Fruit fly (Drosophila melanogaster) whole organism, embryonic: ENCODE measurements around the gene CG10702.
A peak's percentile ranks its signal among the peaks of the same experiment; 100 is the strongest.

Source experiments
- Adf1 ChIP-seq: fragments of 200-800 bp; sonication (Bioruptor generic); IDR thresholded peaks from 2 replicates; pipeline ENCODE4 v1.3.6; 2022; ENCODE audit warnings: missing biosample characterization, missing genetic modification characterization
- BtbVII ChIP-seq: fragments of 200-800 bp; sonication (Bioruptor generic); optimal IDR thresholded peaks from 3 replicates; lab custom pipeline; 2017; ENCODE audit warnings: missing biosample characterization, mild to moderate bottlenecking, missing genetic modification characterization
- Bteb2 ChIP-seq: fragments of 200-800 bp; sonication (Bioruptor generic); optimal IDR thresholded peaks from 2 replicates; lab custom pipeline; 2016; ENCODE audit warnings: missing biosample characterization, missing genetic modification characterization
- CG10267 ChIP-seq: fragments of 200-800 bp; sonication (Bioruptor generic); optimal IDR thresholded peaks from 2 replicates; lab custom pipeline; 2018; ENCODE audit warnings: missing biosample characterization, mild to moderate bottlenecking, missing genetic modification characterization, moderate library complexity
- CG10979 ChIP-seq: fragments of 200-800 bp; sonication (Bioruptor generic); optimal IDR thresholded peaks from 2 replicates; lab custom pipeline; 2018; ENCODE audit warnings: missing biosample characterization, mild to moderate bottlenecking, missing genetic modification characterization, moderate library complexity
- CG11456 ChIP-seq: fragments of 200-800 bp; sonication (Bioruptor generic); IDR thresholded peaks from 3 replicates; pipeline ENCODE4 v1.3.6; 2022; ENCODE audit warnings: missing biosample characterization, missing genetic modification characterization
- CG31388 ChIP-seq: fragments of 200-800 bp; sonication (Bioruptor generic); optimal IDR thresholded peaks from 2 replicates; lab custom pipeline; 2016; ENCODE audit warnings: missing biosample characterization, missing genetic modification characterization
- CG31441 ChIP-seq: fragments of 200-800 bp; sonication (Bioruptor generic); IDR thresholded peaks from 2 replicates; pipeline ENCODE4 v1.3.6; 2022; ENCODE audit warnings: missing biosample characterization, missing genetic modification characterization
- CG3407 ChIP-seq: fragments of 200-800 bp; sonication (Bioruptor generic); optimal IDR thresholded peaks from 2 replicates; lab custom pipeline; 2018; ENCODE audit warnings: missing biosample characterization, mild to moderate bottlenecking, missing genetic modification characterization
- CG3995 ChIP-seq: fragments of 200-800 bp; sonication (Bioruptor generic); optimal IDR thresholded peaks from 3 replicates; lab custom pipeline; 2016; ENCODE audit warnings: missing biosample characterization, missing genetic modification characterization
- CG4360 ChIP-seq: fragments of 200-800 bp; sonication (Bioruptor generic); IDR thresholded peaks from 2 replicates; pipeline ENCODE4 v1.3.6; 2022; ENCODE audit warnings: missing biosample characterization, missing genetic modification characterization
- CG4404 ChIP-seq: fragments of 200-800 bp; sonication (Bioruptor generic); IDR thresholded peaks from 2 replicates; pipeline ENCODE4 v1.3.6; 2022; ENCODE audit warnings: missing biosample characterization, missing genetic modification characterization
- CG4617 ChIP-seq: fragments of 200-800 bp; sonication (Bioruptor generic); optimal IDR thresholded peaks from 3 replicates; lab custom pipeline; 2016; ENCODE audit warnings: missing biosample characterization, missing genetic modification characterization, borderline replicate concordance
- CG5180 ChIP-seq: fragments of 200-800 bp; sonication (Bioruptor generic); optimal IDR thresholded peaks from 3 replicates; lab custom pipeline; 2017; ENCODE audit warnings: missing biosample characterization, missing genetic modification characterization, mild to moderate bottlenecking, moderate library complexity, missing genetic modification reagents
- CG6175 ChIP-seq: fragments of 200-800 bp; sonication (Bioruptor generic); IDR thresholded peaks from 3 replicates; pipeline ENCODE4 v1.3.6; 2022; ENCODE audit warnings: missing biosample characterization, missing genetic modification characterization
- CG6683 ChIP-seq: fragments of 200-800 bp; sonication (Bioruptor generic); optimal IDR thresholded peaks from 2 replicates; lab custom pipeline; 2017; ENCODE audit warnings: missing biosample characterization, mild to moderate bottlenecking, missing genetic modification characterization, missing genetic modification reagents
- CG8281 ChIP-seq: fragments of 200-800 bp; sonication (Bioruptor generic); optimal IDR thresholded peaks from 2 replicates; lab custom pipeline; 2018; ENCODE audit warnings: missing biosample characterization, mild to moderate bottlenecking, missing genetic modification characterization, moderate library complexity
- CG8359 ChIP-seq: fragments of 200-800 bp; sonication (Bioruptor generic); optimal IDR thresholded peaks from 2 replicates; lab custom pipeline; 2017; ENCODE audit warnings: missing biosample characterization, mild to moderate bottlenecking, missing genetic modification characterization, borderline replicate concordance
- CG8944 ChIP-seq: fragments of 200-800 bp; sonication (Bioruptor generic); optimal IDR thresholded peaks from 3 replicates; lab custom pipeline; 2016; ENCODE audit warnings: missing biosample characterization, missing genetic modification characterization
- CG9215 ChIP-seq: fragments of 200-800 bp; sonication (Bioruptor generic); IDR thresholded peaks from 2 replicates; pipeline ENCODE4 v1.3.6; 2022; ENCODE audit warnings: missing biosample characterization, missing genetic modification characterization
- CG9876 ChIP-seq: fragments of 200-800 bp; sonication (Bioruptor generic); optimal IDR thresholded peaks from 2 replicates; lab custom pipeline; 2016; ENCODE audit warnings: missing biosample characterization, missing genetic modification characterization
- CG9932 ChIP-seq: fragments of 200-800 bp; sonication (Bioruptor generic); IDR thresholded peaks from 2 replicates; pipeline ENCODE4 v1.3.6; 2022; ENCODE audit warnings: missing biosample characterization, missing genetic modification characterization
- Camta ChIP-seq: fragments of 200-800 bp; sonication (Bioruptor generic); optimal IDR thresholded peaks from 2 replicates; lab custom pipeline; 2016; ENCODE audit warnings: missing biosample characterization, missing genetic modification characterization
- Dbx ChIP-seq: fragments of 200-800 bp; sonication (Bioruptor generic); IDR thresholded peaks from 3 replicates; pipeline ENCODE4 v1.3.6; 2022; ENCODE audit warnings: missing biosample characterization, missing genetic modification characterization
- Ets65A ChIP-seq: fragments of 200-800 bp; sonication (Bioruptor generic); peaks from one replicate; lab custom pipeline; 2016; ENCODE audit warnings: missing biosample characterization, missing genetic modification characterization
- Gsc ChIP-seq: fragments of 200-800 bp; sonication (Bioruptor generic); IDR thresholded peaks from 2 replicates; pipeline ENCODE4 v1.3.6; 2022; ENCODE audit warnings: missing biosample characterization, missing genetic modification characterization
- HLHmδ ChIP-seq: fragments of 200-800 bp; sonication (Bioruptor generic); optimal IDR thresholded peaks from 2 replicates; lab custom pipeline; 2018; ENCODE audit warnings: missing biosample characterization, mild to moderate bottlenecking, missing genetic modification characterization, moderate library complexity
- Hmr ChIP-seq: fragments of 200-800 bp; sonication (Bioruptor generic); optimal IDR thresholded peaks from 3 replicates; lab custom pipeline; 2017; ENCODE audit warnings: mild to moderate bottlenecking, missing biosample characterization, missing genetic modification reagents, missing genetic modification characterization
- Hr3 ChIP-seq: fragments of 200-800 bp; sonication (Bioruptor generic); optimal IDR thresholded peaks from 3 replicates; lab custom pipeline; 2016; ENCODE audit warnings: missing biosample characterization, missing genetic modification characterization
- Meics ChIP-seq: fragments of 200-800 bp; sonication (Bioruptor generic); optimal IDR thresholded peaks from 2 replicates; lab custom pipeline; 2017; ENCODE audit warnings: missing biosample characterization, mild to moderate bottlenecking, missing genetic modification characterization
- NfI ChIP-seq: fragments of 200-800 bp; sonication (Bioruptor generic); optimal IDR thresholded peaks from 3 replicates; lab custom pipeline; 2018; ENCODE audit warnings: missing biosample characterization, mild to moderate bottlenecking, missing genetic modification characterization, moderate library complexity
- Oaz ChIP-seq: fragments of 200-800 bp; sonication (Bioruptor generic); IDR thresholded peaks from 2 replicates; pipeline ENCODE4 v1.3.6; 2022; ENCODE audit warnings: missing biosample characterization, missing genetic modification characterization
- Oli ChIP-seq: fragments of 200-800 bp; sonication (Bioruptor generic); optimal IDR thresholded peaks from 2 replicates; lab custom pipeline; 2018; ENCODE audit warnings: missing biosample characterization, mild to moderate bottlenecking, missing genetic modification characterization, moderate library complexity
- Ptx1 ChIP-seq: fragments of 200-800 bp; sonication (Bioruptor generic); IDR thresholded peaks from 2 replicates; pipeline ENCODE4 v1.3.6; 2022; ENCODE audit warnings: missing biosample characterization, missing genetic modification characterization
- Spps ChIP-seq: fragments of 200-800 bp; sonication (Bioruptor generic); optimal IDR thresholded peaks from 2 replicates; lab custom pipeline; 2018; ENCODE audit warnings: missing biosample characterization, mild to moderate bottlenecking, missing genetic modification characterization
- amos ChIP-seq: fragments of 200-800 bp; sonication (Bioruptor generic); IDR thresholded peaks from 2 replicates; pipeline ENCODE4 v1.3.6; 2022; ENCODE audit warnings: missing biosample characterization, missing genetic modification characterization; ENCODE audit not compliant: partially characterized antibody
- chinmo ChIP-seq: fragments of 200-800 bp; sonication (Bioruptor generic); IDR thresholded peaks from 4 replicates; pipeline ENCODE4 v1.3.6; 2022; ENCODE audit warnings: missing biosample characterization, missing genetic modification characterization; ENCODE audit not compliant: partially characterized antibody
- crol ChIP-seq: fragments of 200-800 bp; sonication (Bioruptor generic); IDR thresholded peaks from 2 replicates; pipeline ENCODE4 v1.3.6; 2022; ENCODE audit warnings: missing biosample characterization, missing genetic modification characterization
- dan ChIP-seq: fragments of 200-800 bp; sonication (Bioruptor generic); IDR thresholded peaks from 2 replicates; pipeline ENCODE4 v1.3.6; 2022; ENCODE audit warnings: missing biosample characterization, missing genetic modification characterization
- dmrt99B ChIP-seq: fragments of 200-800 bp; sonication (Bioruptor generic); optimal IDR thresholded peaks from 2 replicates; lab custom pipeline; 2018; ENCODE audit warnings: missing biosample characterization, mild to moderate bottlenecking, missing genetic modification characterization, moderate library complexity
- h ChIP-seq: fragments of >200 bp; optimal IDR thresholded peaks from 2 replicates; lab custom pipeline; 2017
- her ChIP-seq: fragments of 200-800 bp; sonication (Bioruptor generic); optimal IDR thresholded peaks from 2 replicates; lab custom pipeline; 2016; ENCODE audit warnings: missing biosample characterization, missing genetic modification characterization
- jumu ChIP-seq: fragments of 200-800 bp; sonication (Bioruptor generic); optimal IDR thresholded peaks from 3 replicates; lab custom pipeline; 2016; ENCODE audit warnings: missing biosample characterization, missing genetic modification characterization
- maf-S ChIP-seq: fragments of 200-800 bp; sonication (Bioruptor generic); optimal IDR thresholded peaks from 2 replicates; lab custom pipeline; 2016; ENCODE audit warnings: missing biosample characterization, missing genetic modification characterization
- mirr ChIP-seq: fragments of 200-800 bp; sonication (Bioruptor generic); optimal IDR thresholded peaks from 3 replicates; lab custom pipeline; 2018; ENCODE audit warnings: missing biosample characterization, mild to moderate bottlenecking, missing genetic modification characterization
- oc ChIP-seq: fragments of 200-800 bp; sonication (Bioruptor generic); optimal IDR thresholded peaks from 2 replicates; lab custom pipeline; 2018; ENCODE audit warnings: missing biosample characterization, mild to moderate bottlenecking, missing genetic modification characterization, moderate library complexity
- onecut ChIP-seq: fragments of 200-800 bp; sonication (Bioruptor generic); IDR thresholded peaks from 2 replicates; pipeline ENCODE4 v1.3.6; 2022; ENCODE audit warnings: missing biosample characterization, missing genetic modification characterization
- sima ChIP-seq: fragments of 200-800 bp; sonication (Bioruptor generic); optimal IDR thresholded peaks from 2 replicates; lab custom pipeline; 2016; ENCODE audit warnings: missing biosample characterization, missing genetic modification characterization
- so ChIP-seq: fragments of 200-800 bp; sonication (Bioruptor generic); IDR thresholded peaks from 3 replicates; pipeline ENCODE4 v1.3.6; 2022; ENCODE audit warnings: missing biosample characterization, missing genetic modification characterization
- sqz ChIP-seq: fragments of 200-800 bp; sonication (Bioruptor generic); optimal IDR thresholded peaks from 3 replicates; lab custom pipeline; 2018; ENCODE audit warnings: missing biosample characterization, mild to moderate bottlenecking, missing genetic modification characterization

CG10702 gene

dm6 chr2L:19051534-19052100 lies 18.0 kb downstream of the CG10702 start, which contains the start of gene Rpn3 (continued):
- TF ChIP-seq CG9876: peak; percentile 64
- TF ChIP-seq Camta (GFP tag; lab: Kevin White, UChicago): peak; percentile 74
- peak; percentile 86 for TF ChIP-seq Hmr
- no peak for TF ChIP-seq dan
- TF ChIP-seq CG10267 (tag; lab: Kevin White, UChicago): peak; percentile 92
- no peak for TF ChIP-seq mirr (GFP tag; lab: Kevin White, UChicago)
- TF ChIP-seq NfI: peak; percentile 79
- TF ChIP-seq so (GFP tag; lab: Robert Waterston, UW): peak; percentile 84
- TF ChIP-seq CG6175 (GFP tag; lab: Robert Waterston, UW): peak; percentile 56; the same call in 1 of the 3 replicates
- peak; percentile 38 for TF ChIP-seq BtbVII
- peak; percentile 59 for TF ChIP-seq Adf1 (GFP tag; lab: Robert Waterston, UW)
- TF ChIP-seq dmrt99B: peak; percentile 80
- peak; percentile 91 for TF ChIP-seq Ptx1 (GFP tag; lab: Robert Waterston, UW)
- peak; percentile 82 for TF ChIP-seq Bteb2 (GFP tag; lab: Kevin White, UChicago)
- peak; percentile 73 for TF ChIP-seq jumu (GFP tag; lab: Kevin White, UChicago)
- TF ChIP-seq CG4404 (GFP tag; lab: Robert Waterston, UW): peak; percentile 60
- TF ChIP-seq amos (GFP tag; lab: Robert Waterston, UW): peak; percentile 38; the same call in 1 of the 2 replicates
- no peak for TF ChIP-seq CG8281
- TF ChIP-seq CG3407 (GFP tag; lab: Kevin White, UChicago): peak; percentile 69
- TF ChIP-seq crol (GFP tag; lab: Robert Waterston, UW): 0 out of 2 replicates have a peak, but pooled peaks have one; percentile 30
- TF ChIP-seq CG3995 (GFP tag; lab: Kevin White, UChicago): peak; percentile 41
- TF ChIP-seq oc (tag; lab: Kevin White, UChicago): peak; percentile 58
- peak; percentile 86 for TF ChIP-seq Hr3
- TF ChIP-seq CG5180 (GFP tag; lab: Kevin White, UChicago): no peak
- TF ChIP-seq CG11456 (GFP tag; lab: Robert Waterston, UW): peak; percentile 75; the same call in 2 of the 3 replicates
- peak; percentile 80 for TF ChIP-seq CG8944 (GFP tag; lab: Kevin White, UChicago)
- peak; percentile 76 for TF ChIP-seq Meics (GFP tag; lab: Kevin White, UChicago)
- TF ChIP-seq chinmo (GFP tag; lab: Robert Waterston, UW): 0 out of 4 replicates have a peak, but pooled peaks have one; percentile 69
- TF ChIP-seq HLHmδ (GFP tag; lab: Kevin White, UChicago): no peak
- TF ChIP-seq onecut (GFP tag; lab: Robert Waterston, UW): peak; percentile 60
- no peak for TF ChIP-seq sqz (GFP tag; lab: Kevin White, UChicago)
- TF ChIP-seq Spps (tag; lab: Kevin White, UChicago): peak; percentile 75
- TF ChIP-seq CG4360 (GFP tag; lab: Robert Waterston, UW): no peak
- peak; percentile 17 for TF ChIP-seq sima (GFP tag; lab: Kevin White, UChicago)
- peak; percentile 62 for TF ChIP-seq her (GFP tag; lab: Kevin White, UChicago)
- peak; percentile 88 for TF ChIP-seq CG31441 (GFP tag; lab: Robert Waterston, UW)
- TF ChIP-seq Ets65A (GFP tag; lab: Kevin White, UChicago): peak; percentile 93
- no peak for TF ChIP-seq h
- peak; percentile 88 for TF ChIP-seq CG9932 (GFP tag; lab: Robert Waterston, UW)
- peak; percentile 71 for TF ChIP-seq Oaz (GFP tag; lab: Robert Waterston, UW)
- TF ChIP-seq CG9215 (GFP tag; lab: Robert Waterston, UW): peak; percentile 62
- TF ChIP-seq Oli (tag; lab: Kevin White, UChicago): peak; percentile 82
- peak; percentile 76 for TF ChIP-seq maf-S (GFP tag; lab: Kevin White, UChicago)
- peak; percentile 88 for TF ChIP-seq Dbx (GFP tag; lab: Robert Waterston, UW)
- TF ChIP-seq CG8359 (GFP tag; lab: Kevin White, UChicago): no peak
- TF ChIP-seq CG4617 (GFP tag; lab: Kevin White, UChicago): peak; percentile 69
- TF ChIP-seq CG10979 (tag; lab: Kevin White, UChicago): peak; percentile 84
- TF ChIP-seq CG31388: peak; percentile 65
- TF ChIP-seq Gsc (GFP tag; lab: Robert Waterston, UW): peak; percentile 19; the same call in 1 of the 2 replicates
- peak; percentile 27 for TF ChIP-seq CG6683 (GFP tag; lab: Kevin White, UChicago)
